Worm (Caenorhabditis elegans) whole organism, L4 larva: Measurements from ENCODE around the gene sma-2.
A peak's percentile ranks its signal among the peaks of the same experiment; 100 is the strongest.

Experiments
- D1046.2 ChIP-seq: fragments of 200-800 bp; sonication (Bioruptor generic); IDR thresholded peaks from 2 replicates; pipeline ENCODE4 v1.3.6; 2022; ENCODE audit warnings: missing genetic modification characterization, missing compliant biosample characterization
- T26A8.4 ChIP-seq: fragments of 200-800 bp; sonication (Bioruptor generic); IDR thresholded peaks from 2 replicates; pipeline ENCODE4 v1.3.6; 2022; ENCODE audit warnings: missing genetic modification characterization, missing compliant biosample characterization
- Y105C5A.15 ChIP-seq: fragments of 200-800 bp; sonication (Bioruptor generic); IDR thresholded peaks from 2 replicates; pipeline ENCODE4 v1.3.6; 2022; ENCODE audit warnings: missing genetic modification characterization, missing compliant biosample characterization
- Y48G9A.11 ChIP-seq: fragments of 200-800 bp; sonication (Bioruptor generic); IDR thresholded peaks from 2 replicates; pipeline ENCODE4 v1.3.6; 2022; ENCODE audit warnings: missing genetic modification reagents, missing genetic modification characterization, missing compliant biosample characterization
- ZK546.5 ChIP-seq, 2 experiments: sonication (generic microtip); optimal IDR thresholded peaks; 2 replicates each; lab custom pipeline; 2017; ENCODE audit warnings: missing biosample characterization in 2 of 2, missing genetic modification characterization in 2 of 2
- aly-2 ChIP-seq: sonication (generic microtip); optimal IDR thresholded peaks from 2 replicates; lab custom pipeline; 2018; ENCODE audit warnings: missing biosample characterization, missing genetic modification characterization
- ama-1 ChIP-seq: fragments of 150-350 bp; optimal IDR thresholded peaks from 2 replicates; lab custom pipeline; 2014; ENCODE audit warnings: inconsistent platforms, mixed read lengths
- arid-1 ChIP-seq: fragments of 200-800 bp; sonication (Bioruptor generic); conservative IDR thresholded peaks from 2 replicates; pipeline ENCODE4 v1.3.6; 2022; ENCODE audit warnings: missing genetic modification reagents, missing genetic modification characterization, missing compliant biosample characterization
- attf-4 ChIP-seq: sonication (generic microtip); optimal IDR thresholded peaks from 3 replicates; lab custom pipeline; 2017; ENCODE audit warnings: missing biosample characterization, missing genetic modification characterization
- cey-2 ChIP-seq: sonication (generic microtip); optimal IDR thresholded peaks from 3 replicates; lab custom pipeline; 2017; ENCODE audit warnings: missing genetic modification characterization, mild to moderate bottlenecking, missing compliant biosample characterization, antibody characterized with exemption, borderline replicate concordance; ENCODE audit not compliant: insufficient read depth
- ctbp-1 ChIP-seq: fragments of 200-800 bp; sonication (Bioruptor generic); IDR thresholded peaks from 2 replicates; pipeline ENCODE4 v1.3.6; 2022; ENCODE audit warnings: missing genetic modification reagents, missing genetic modification characterization, missing compliant biosample characterization
- daf-16 ChIP-seq, 3 experiments: sonication (generic microtip); optimal IDR thresholded peaks; 2 replicates each; lab custom pipeline; 2016 to 2017; ENCODE audit warnings: missing genetic modification characterization in 3 of 3, missing genetic modification reagents in 3 of 3, mild to moderate bottlenecking in 2 of 3, missing compliant biosample characterization in 2 of 3, missing biosample characterization in 1 of 3, moderate library complexity in 1 of 3
- daf-19 ChIP-seq: fragments of 200-800 bp; sonication (Bioruptor generic); conservative IDR thresholded peaks from 2 replicates; pipeline ENCODE4 v1.3.6; 2022; ENCODE audit warnings: missing genetic modification characterization, missing compliant biosample characterization
- dmd-6 ChIP-seq: fragments of 200-800 bp; sonication (Bioruptor generic); IDR thresholded peaks from 2 replicates; pipeline ENCODE4 v1.3.6; 2022; ENCODE audit warnings: missing genetic modification reagents, missing genetic modification characterization, missing compliant biosample characterization
- dmd-8 ChIP-seq: fragments of 200-800 bp; sonication (Bioruptor generic); IDR thresholded peaks from 2 replicates; pipeline ENCODE4 v1.3.6; 2022; ENCODE audit warnings: missing genetic modification characterization, missing compliant biosample characterization
- egl-27 ChIP-seq: sonication (generic microtip); optimal IDR thresholded peaks from 3 replicates; lab custom pipeline; 2017; ENCODE audit warnings: missing biosample characterization, missing genetic modification reagents, missing genetic modification characterization
- fkh-10 ChIP-seq: fragments of 150-350 bp; optimal IDR thresholded peaks from 2 replicates; lab custom pipeline; 2014; ENCODE audit warnings: missing biosample characterization, missing genetic modification reagents, missing genetic modification characterization
- fos-1 ChIP-seq: fragments of 150-350 bp; optimal IDR thresholded peaks from 2 replicates; lab custom pipeline; 2014; ENCODE audit warnings: missing biosample characterization, missing genetic modification characterization
- gei-8 ChIP-seq: fragments of 200-800 bp; sonication (Bioruptor generic); optimal IDR thresholded peaks from 2 replicates; lab custom pipeline; 2018; ENCODE audit warnings: mild to moderate bottlenecking, missing genetic modification characterization, missing compliant biosample characterization
- hif-1 ChIP-seq, 2 experiments: sonication (generic microtip); optimal IDR thresholded peaks; 2 replicates each; lab custom pipeline; 2016 to 2017; ENCODE audit warnings: missing compliant biosample characterization in 2 of 2, missing genetic modification characterization in 2 of 2, missing genetic modification reagents in 2 of 2, missing genotype in 2 of 2, mild to moderate bottlenecking in 1 of 2
- hlh-11 ChIP-seq: fragments of 200-800 bp; sonication (Bioruptor generic); optimal IDR thresholded peaks from 2 replicates; lab custom pipeline; 2018; ENCODE audit warnings: mild to moderate bottlenecking, missing genetic modification characterization, missing compliant biosample characterization
- hmg-1.1 ChIP-seq: fragments of 200-800 bp; sonication (Bioruptor generic); IDR thresholded peaks from 2 replicates; pipeline ENCODE4 v1.3.6; 2022; ENCODE audit warnings: missing genetic modification reagents, missing genetic modification characterization, missing compliant biosample characterization
- lin-13 ChIP-seq: fragments of 150-350 bp; optimal IDR thresholded peaks from 2 replicates; lab custom pipeline; 2014; ENCODE audit warnings: missing biosample characterization, missing genetic modification reagents, missing genetic modification characterization
- lin-15B ChIP-seq: fragments of 150-350 bp; sonication (generic microtip); optimal IDR thresholded peaks from 3 replicates; lab custom pipeline; 2014; ENCODE audit warnings: missing biosample characterization, missing genetic modification characterization
- lin-29 ChIP-seq: fragments of 200-800 bp; sonication (Bioruptor generic); IDR thresholded peaks from 2 replicates; pipeline ENCODE4 v1.3.6; 2022; ENCODE audit warnings: missing genetic modification reagents, missing genetic modification characterization, missing compliant biosample characterization
- lin-39 ChIP-seq: fragments of 150-350 bp; optimal IDR thresholded peaks from 2 replicates; lab custom pipeline; 2014; ENCODE audit warnings: missing biosample characterization, missing genetic modification reagents, missing genetic modification characterization
- lir-3 ChIP-seq: sonication (generic microtip); optimal IDR thresholded peaks from 2 replicates; lab custom pipeline; 2016; ENCODE audit warnings: mild to moderate bottlenecking, missing genetic modification characterization, missing compliant biosample characterization
- madf-9 ChIP-seq: fragments of 200-800 bp; sonication (Bioruptor generic); conservative IDR thresholded peaks from 2 replicates; pipeline ENCODE4 v1.3.6; 2022; ENCODE audit warnings: missing genetic modification reagents, missing genetic modification characterization, missing compliant biosample characterization
- mdl-1 ChIP-seq, 2 experiments: fragments of 150-350 bp in 1 of 2; sonication (generic microtip) in 1 of 2; optimal IDR thresholded peaks; 2 replicates each; lab custom pipeline; 2014 to 2017; ENCODE audit warnings: missing biosample characterization in 2 of 2, missing genetic modification characterization in 2 of 2
- mdt-29 ChIP-seq: fragments of 200-800 bp; sonication (Bioruptor generic); IDR thresholded peaks from 2 replicates; pipeline ENCODE4 v1.3.6; 2022; ENCODE audit warnings: missing genetic modification reagents, missing genetic modification characterization, missing compliant biosample characterization
- mes-2 ChIP-seq: sonication (generic microtip); optimal IDR thresholded peaks from 2 replicates; lab custom pipeline; 2016; ENCODE audit warnings: missing genotype, mild to moderate bottlenecking, missing genetic modification characterization, missing compliant biosample characterization; ENCODE audit not compliant: poor library complexity, severe bottlenecking
- mxl-2 ChIP-seq: fragments of 200-800 bp; sonication (Bioruptor generic); conservative IDR thresholded peaks from 2 replicates; pipeline ENCODE4 v1.3.6; 2022; ENCODE audit warnings: missing genetic modification reagents, missing genetic modification characterization, missing compliant biosample characterization
- mxl-3 ChIP-seq: fragments of 200-800 bp; sonication (Bioruptor generic); optimal IDR thresholded peaks from 2 replicates; lab custom pipeline; 2018; ENCODE audit warnings: mild to moderate bottlenecking, missing genetic modification characterization, missing compliant biosample characterization
- nhr-10 ChIP-seq: fragments of 150-350 bp; optimal IDR thresholded peaks from 2 replicates; lab custom pipeline; 2014; ENCODE audit warnings: missing biosample characterization, missing genetic modification characterization
- nhr-102 ChIP-seq: sonication (generic microtip); optimal IDR thresholded peaks from 2 replicates; lab custom pipeline; 2016; ENCODE audit warnings: mild to moderate bottlenecking, missing genetic modification characterization, moderate library complexity, missing compliant biosample characterization
- nhr-11 ChIP-seq: fragments of 150-350 bp; optimal IDR thresholded peaks from 2 replicates; lab custom pipeline; 2014; ENCODE audit warnings: missing biosample characterization, missing genetic modification characterization
- nhr-237 ChIP-seq: sonication (generic microtip); optimal IDR thresholded peaks from 2 replicates; lab custom pipeline; 2017; ENCODE audit warnings: missing biosample characterization, missing genetic modification characterization
- nhr-25 ChIP-seq: sonication (generic microtip); optimal IDR thresholded peaks from 2 replicates; lab custom pipeline; 2017; ENCODE audit warnings: missing genetic modification characterization, mild to moderate bottlenecking, missing compliant biosample characterization, antibody characterized with exemption, moderate library complexity, borderline replicate concordance; ENCODE audit not compliant: insufficient read depth
- nhr-48 ChIP-seq: sonication (generic microtip); optimal IDR thresholded peaks from 2 replicates; lab custom pipeline; 2016; ENCODE audit warnings: mild to moderate bottlenecking, missing genetic modification characterization, missing compliant biosample characterization
- nhr-76 ChIP-seq: fragments of 150-350 bp; optimal IDR thresholded peaks from 2 replicates; lab custom pipeline; 2014; ENCODE audit warnings: missing biosample characterization, missing genetic modification characterization
- nhr-77 ChIP-seq: fragments of 150-350 bp; optimal IDR thresholded peaks from 2 replicates; lab custom pipeline; 2014; ENCODE audit warnings: missing biosample characterization, missing genetic modification characterization
- set-16 ChIP-seq: fragments of 200-800 bp; sonication (Bioruptor generic); IDR thresholded peaks from 2 replicates; pipeline ENCODE4 v1.3.6; 2022; ENCODE audit warnings: missing genetic modification reagents, missing genetic modification characterization, missing compliant biosample characterization
- snpc-4 ChIP-seq: fragments of 150-350 bp; optimal IDR thresholded peaks from 2 replicates; lab custom pipeline; 2014; ENCODE audit warnings: missing biosample characterization, missing genetic modification characterization
- unc-130 ChIP-seq: sonication (generic microtip); optimal IDR thresholded peaks from 2 replicates; lab custom pipeline; 2016; ENCODE audit warnings: missing genetic modification reagents, missing genetic modification characterization, missing compliant biosample characterization
- zfp-2 ChIP-seq: sonication (generic microtip); optimal IDR thresholded peaks from 2 replicates; lab custom pipeline; 2016; ENCODE audit warnings: mild to moderate bottlenecking, missing genetic modification characterization, missing compliant biosample characterization
- ztf-7 ChIP-seq: fragments of 150-350 bp; optimal IDR thresholded peaks from 2 replicates; lab custom pipeline; 2014; ENCODE audit warnings: missing biosample characterization, missing genetic modification characterization

The sma-2 gene

ce11 chrIII:8797211-8797733, 47.8 kb downstream of the sma-2 start (continued):
- peak; percentile 37 for TF ChIP-seq ama-1 (lab: Kevin White, UChicago)
- no peak for TF ChIP-seq mdt-29 (GFP tag; lab: Robert Waterston, UW)
- peak; percentile 93 for TF ChIP-seq nhr-77 (tag; lab: Kevin White, UChicago)
- no peak for TF ChIP-seq lin-39 (tag; lab: Kevin White, UChicago)
- TF ChIP-seq nhr-48 (tag; lab: Kevin White, UChicago) = peak; percentile 93
- no peak for TF ChIP-seq Y48G9A.11 (GFP tag; lab: Robert Waterston, UW)
- peak; percentile 79 for TF ChIP-seq lin-13 (GFP tag; lab: Kevin White, UChicago)
- peak; percentile 96 for TF ChIP-seq dmd-6 (GFP tag; lab: Robert Waterston, UW)
- TF ChIP-seq nhr-102 = peak; percentile 78
- TF ChIP-seq set-16 = peak; percentile 58
- TF ChIP-seq unc-130 = no peak
- TF ChIP-seq gei-8 (GFP tag; lab: Kevin White, UChicago) = peak; percentile 72
- TF ChIP-seq egl-27 (tag; lab: Kevin White, UChicago) = no peak
- TF ChIP-seq ZK546.5 (tag; optimal IDR thresholded peaks at IDR 0.05; lab: Kevin White, UChicago) = peak in 1 of 2 experiments; percentile 21
- TF ChIP-seq nhr-237 (tag; lab: Kevin White, UChicago) = no peak
- no peak for TF ChIP-seq aly-2
- TF ChIP-seq nhr-25 (tag; lab: Kevin White, UChicago) = peak; percentile 8
- peak; percentile 80 for TF ChIP-seq nhr-11 (tag; lab: Kevin White, UChicago)
- TF ChIP-seq ztf-7 = peak; percentile 35
- peak; percentile 46 to 80 for TF ChIP-seq hif-1 (tag; optimal IDR thresholded peaks at IDR 0.05; lab: Kevin White, UChicago)
- TF ChIP-seq T26A8.4 (GFP tag; lab: Robert Waterston, UW) = peak; percentile 73
- no peak for TF ChIP-seq dmd-8 (GFP tag; lab: Robert Waterston, UW)
- TF ChIP-seq snpc-4 (tag; lab: Kevin White, UChicago) = no peak
- TF ChIP-seq ctbp-1 (GFP tag; lab: Robert Waterston, UW) = peak; percentile 92
- TF ChIP-seq arid-1 (GFP tag; lab: Robert Waterston, UW) = 0 out of 2 replicates have a peak, but pooled peaks have one; percentile 24
- no peak for TF ChIP-seq Y105C5A.15 (GFP tag; lab: Robert Waterston, UW)

DNA sequence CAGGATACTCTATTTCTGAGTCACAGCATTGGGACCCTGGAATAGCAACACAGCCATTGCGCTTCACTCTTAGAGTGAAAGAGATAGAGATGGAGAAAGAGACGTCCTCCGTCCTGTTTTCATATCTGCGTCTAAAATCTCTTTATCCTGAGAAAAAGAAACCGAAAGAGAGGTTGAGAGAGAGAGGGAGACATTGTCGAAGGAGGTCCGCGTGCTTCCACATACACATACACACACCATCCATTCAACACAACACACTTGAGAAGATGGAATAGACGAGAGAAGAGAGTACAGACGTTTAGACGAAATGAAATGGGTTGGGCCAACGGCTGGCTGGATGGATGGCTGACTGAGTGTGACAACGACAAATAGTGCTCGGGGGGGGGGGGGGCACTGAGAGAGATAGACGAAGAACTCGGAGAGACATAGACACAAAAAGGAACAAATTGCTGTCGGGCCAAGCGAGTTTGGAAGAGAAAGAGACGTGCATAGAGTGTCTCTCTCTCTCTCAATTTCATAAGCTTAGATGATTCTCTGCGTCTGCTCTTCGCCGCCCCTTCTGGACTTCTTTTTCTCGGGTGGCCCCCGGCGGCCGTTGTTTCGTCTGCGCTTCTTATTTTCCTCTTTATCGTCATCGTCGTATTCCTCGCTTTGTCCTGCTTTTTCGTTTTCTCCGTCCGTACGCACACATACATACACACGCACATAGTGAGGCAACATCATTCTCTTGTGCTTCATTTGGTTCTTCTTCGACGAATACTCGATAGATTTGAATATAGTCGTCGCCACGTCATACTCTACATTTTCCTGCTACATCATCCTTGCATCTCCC, 50.7 kb downstream of the sma-2 start, which contains the start of gene F54F2.6:
F54F2.6 (minus strand) TSS at position 738 of the 832 bp plus-strand sequence.
- TF ChIP-seq mxl-3 (GFP tag; lab: Kevin White, UChicago) = peak; percentile 89
- TF ChIP-seq fkh-10 (GFP tag; lab: Kevin White, UChicago) = peak; percentile 74
- TF ChIP-seq lin-13 (GFP tag; lab: Kevin White, UChicago) = peak; percentile 57
- TF ChIP-seq lin-15B = no peak
- peak; percentile 10 for TF ChIP-seq nhr-77 (tag; lab: Kevin White, UChicago)
- TF ChIP-seq nhr-25 (tag; lab: Kevin White, UChicago) = peak; percentile 10
- peak; percentile 69 for TF ChIP-seq mes-2 (tag; lab: Kevin White, UChicago)
- no peak for TF ChIP-seq zfp-2 (tag; lab: Kevin White, UChicago)
- TF ChIP-seq gei-8 (GFP tag; lab: Kevin White, UChicago) = peak; percentile 62
- TF ChIP-seq D1046.2 (GFP tag; lab: Robert Waterston, UW) = 0 out of 2 replicates have a peak, but pooled peaks have one; percentile 66
- no peak for TF ChIP-seq attf-4
- peak; percentile 87 for TF ChIP-seq set-16
- peak; percentile 20 to 93 for TF ChIP-seq daf-16 (GFP tag; optimal IDR thresholded peaks at IDR 0.05; lab: Kevin White, UChicago)
- TF ChIP-seq daf-16 (tag; optimal IDR thresholded peaks at IDR 0.05; lab: Kevin White, UChicago) = peak; percentile 8
- peak; percentile 15 for TF ChIP-seq nhr-10 (tag; lab: Kevin White, UChicago)
- TF ChIP-seq lin-29 (GFP tag; lab: Robert Waterston, UW) = no peak
- no peak for TF ChIP-seq daf-19
- TF ChIP-seq hlh-11 (tag; lab: Kevin White, UChicago) = peak; percentile 98
- TF ChIP-seq hmg-1.1 = peak; percentile 77
- TF ChIP-seq lir-3 (tag; lab: Kevin White, UChicago) = no peak
- no peak for TF ChIP-seq fos-1 (tag; lab: Kevin White, UChicago)
- TF ChIP-seq cey-2 = no peak
- TF ChIP-seq ZK546.5 (tag; optimal IDR thresholded peaks at IDR 0.05; lab: Kevin White, UChicago) = no peak
- TF ChIP-seq lin-39 (tag; lab: Kevin White, UChicago) = no peak
- TF ChIP-seq madf-9 = 0 out of 2 replicates have a peak, but pooled peaks have one; percentile 4
- no peak for TF ChIP-seq mxl-2 (GFP tag; lab: Robert Waterston, UW)
- no peak for TF ChIP-seq nhr-76
- peak; percentile 69 to 98 for TF ChIP-seq mdl-1 (tag; optimal IDR thresholded peaks at IDR 0.05; lab: Kevin White, UChicago)
